Fruit fly (Drosophila melanogaster) whole organism, embryonic: ENCODE data around the gene CG32054.

Experiments used
- Abd-B ChIP-seq: fragments of 200-800 bp; sonication (Bioruptor generic); optimal IDR thresholded peaks from 2 replicates; lab custom pipeline; 2018; ENCODE audit warnings: missing biosample characterization, mild to moderate bottlenecking, missing genetic modification characterization, moderate library complexity
- CG10543 ChIP-seq: fragments of 200-800 bp; sonication (Bioruptor generic); optimal IDR thresholded peaks from 3 replicates; lab custom pipeline; 2017; ENCODE audit warnings: missing biosample characterization, mild to moderate bottlenecking, missing genetic modification characterization, moderate library complexity
- CG11504 ChIP-seq: fragments of 200-800 bp; sonication (Bioruptor generic); optimal IDR thresholded peaks from 3 replicates; lab custom pipeline; 2019; ENCODE audit warnings: missing biosample characterization, mild to moderate bottlenecking, missing genetic modification characterization, moderate library complexity
- CG11695 ChIP-seq: fragments of 200-800 bp; sonication (Bioruptor generic); IDR thresholded peaks from 3 replicates; pipeline ENCODE4 v1.3.6; 2022; ENCODE audit warnings: missing biosample characterization, missing genetic modification characterization
- CG15479 ChIP-seq: fragments of 200-800 bp; sonication (Bioruptor generic); optimal IDR thresholded peaks from 3 replicates; lab custom pipeline; 2019; ENCODE audit warnings: missing biosample characterization, mild to moderate bottlenecking, missing genetic modification characterization, moderate library complexity
- CG15514 ChIP-seq: fragments of 200-800 bp; sonication (Bioruptor generic); optimal IDR thresholded peaks from 3 replicates; lab custom pipeline; 2017; ENCODE audit warnings: missing biosample characterization, missing genetic modification characterization, mild to moderate bottlenecking, moderate library complexity, missing genetic modification reagents
- CG17802 ChIP-seq: fragments of 200-800 bp; sonication (Bioruptor generic); optimal IDR thresholded peaks from 2 replicates; lab custom pipeline; 2018; ENCODE audit warnings: missing biosample characterization, mild to moderate bottlenecking, missing genetic modification characterization, moderate library complexity
- CG18764 ChIP-seq: fragments of 200-800 bp; sonication (Bioruptor generic); optimal IDR thresholded peaks from 3 replicates; lab custom pipeline; 2016; ENCODE audit warnings: missing biosample characterization, missing genetic modification characterization
- CG2678 ChIP-seq: fragments of 200-800 bp; sonication (Bioruptor generic); optimal IDR thresholded peaks from 3 replicates; lab custom pipeline; 2019; ENCODE audit warnings: missing biosample characterization, mild to moderate bottlenecking, missing genetic modification characterization, moderate library complexity
- CG30431 ChIP-seq: fragments of 200-800 bp; sonication (Bioruptor generic); optimal IDR thresholded peaks from 2 replicates; lab custom pipeline; 2017; ENCODE audit warnings: missing biosample characterization, missing genetic modification characterization
- CG31441 ChIP-seq: fragments of 200-800 bp; sonication (Bioruptor generic); IDR thresholded peaks from 2 replicates; pipeline ENCODE4 v1.3.6; 2022; ENCODE audit warnings: missing biosample characterization, missing genetic modification characterization
- CG32772 ChIP-seq: fragments of 200-800 bp; sonication (Bioruptor generic); IDR thresholded peaks from 2 replicates; pipeline ENCODE4 v1.3.6; 2022; ENCODE audit warnings: missing biosample characterization, missing genetic modification characterization
- CG3281 ChIP-seq: fragments of 200-800 bp; sonication (Bioruptor generic); optimal IDR thresholded peaks from 3 replicates; lab custom pipeline; 2017; ENCODE audit warnings: missing biosample characterization, mild to moderate bottlenecking, missing genetic modification characterization
- CG4328 ChIP-seq: fragments of 200-800 bp; sonication (Bioruptor generic); optimal IDR thresholded peaks from 3 replicates; lab custom pipeline; 2017; ENCODE audit warnings: missing biosample characterization, missing genetic modification reagents, missing genetic modification characterization
- CG4424 ChIP-seq: fragments of 200-800 bp; sonication (Bioruptor generic); optimal IDR thresholded peaks from 3 replicates; lab custom pipeline; 2016; ENCODE audit warnings: missing biosample characterization, missing genetic modification characterization
- CG6791 ChIP-seq: fragments of 200-800 bp; sonication (Bioruptor generic); IDR thresholded peaks from 3 replicates; pipeline ENCODE4 v1.3.6; 2022; ENCODE audit warnings: missing biosample characterization, missing genetic modification characterization; ENCODE audit not compliant: partially characterized antibody
- CG7839 ChIP-seq: fragments of 200-800 bp; sonication (Bioruptor generic); optimal IDR thresholded peaks from 3 replicates; lab custom pipeline; 2018; ENCODE audit warnings: missing biosample characterization, mild to moderate bottlenecking, missing genetic modification characterization, moderate library complexity
- CG7928 ChIP-seq: fragments of 200-800 bp; sonication (Bioruptor generic); optimal IDR thresholded peaks from 2 replicates; lab custom pipeline; 2017; ENCODE audit warnings: missing biosample characterization, mild to moderate bottlenecking, missing genetic modification characterization
- CG8290 ChIP-seq, 3 experiments: fragments of 200-800 bp; sonication (Bioruptor generic); optimal IDR thresholded peaks; 2 replicates each; lab custom pipeline; 2016 to 2019; ENCODE audit warnings: missing biosample characterization in 3 of 3, missing genetic modification characterization in 3 of 3, mild to moderate bottlenecking in 2 of 3, moderate library complexity in 1 of 3
- D19A ChIP-seq: fragments of 200-800 bp; optimal IDR thresholded peaks from 3 replicates; lab custom pipeline; 2019; ENCODE audit warnings: missing biosample characterization, mild to moderate bottlenecking, missing genetic modification characterization, moderate library complexity
- Dbx ChIP-seq: fragments of 200-800 bp; sonication (Bioruptor generic); IDR thresholded peaks from 3 replicates; pipeline ENCODE4 v1.3.6; 2022; ENCODE audit warnings: missing biosample characterization, missing genetic modification characterization
- GATAe ChIP-seq: fragments of 200-800 bp; sonication (Bioruptor generic); conservative IDR thresholded peaks from 2 replicates; pipeline ENCODE4 v1.3.6; 2022; ENCODE audit warnings: missing biosample characterization, missing genetic modification characterization
- Hmr ChIP-seq: fragments of 200-800 bp; sonication (Bioruptor generic); optimal IDR thresholded peaks from 3 replicates; lab custom pipeline; 2017; ENCODE audit warnings: mild to moderate bottlenecking, missing biosample characterization, missing genetic modification reagents, missing genetic modification characterization
- Hr51 ChIP-seq, 2 experiments: fragments of 200-800 bp; sonication (Bioruptor generic); optimal IDR thresholded peaks; 2 replicates in 1 of 2; 3 replicates in 1 of 2; lab custom pipeline; 2016 to 2018; ENCODE audit warnings: missing biosample characterization in 2 of 2, missing genetic modification characterization in 2 of 2, mild to moderate bottlenecking in 1 of 2, moderate library complexity in 1 of 2
- Trl ChIP-seq, 3 experiments: fragments of >200 bp in 2 of 3; fragments of 200-800 bp in 1 of 3; sonication (Bioruptor generic) in 1 of 3; optimal IDR thresholded peaks; 2 replicates in 1 of 3; 3 replicates in 2 of 3; lab custom pipeline; 2016 to 2017; ENCODE audit warnings: missing biosample characterization in 1 of 3, missing genetic modification characterization in 1 of 3
- az2 ChIP-seq: fragments of 200-800 bp; sonication (Bioruptor generic); optimal IDR thresholded peaks from 3 replicates; lab custom pipeline; 2016; ENCODE audit warnings: missing biosample characterization, missing genetic modification characterization
- br ChIP-seq: fragments of >200 bp; optimal IDR thresholded peaks from 2 replicates; lab custom pipeline; 2017
- cato ChIP-seq: fragments of 200-800 bp; sonication (Bioruptor generic); optimal IDR thresholded peaks from 2 replicates; lab custom pipeline; 2016; ENCODE audit warnings: missing biosample characterization, missing genetic modification characterization, borderline replicate concordance
- caup ChIP-seq: fragments of 200-800 bp; sonication (Bioruptor generic); optimal IDR thresholded peaks from 3 replicates; lab custom pipeline; 2017; ENCODE audit warnings: missing biosample characterization, mild to moderate bottlenecking, missing genetic modification characterization, moderate library complexity; ENCODE audit not compliant: severe bottlenecking
- cg ChIP-seq: fragments of 200-800 bp; sonication (Bioruptor generic); optimal IDR thresholded peaks from 3 replicates; lab custom pipeline; 2019; ENCODE audit warnings: missing biosample characterization, mild to moderate bottlenecking, missing genetic modification characterization, moderate library complexity
- chinmo ChIP-seq: fragments of 200-800 bp; sonication (Bioruptor generic); IDR thresholded peaks from 4 replicates; pipeline ENCODE4 v1.3.6; 2022; ENCODE audit warnings: missing biosample characterization, missing genetic modification characterization; ENCODE audit not compliant: partially characterized antibody
- crp ChIP-seq, 2 experiments: fragments of 200-800 bp; sonication (Bioruptor generic); optimal IDR thresholded peaks; 2 replicates in 1 of 2; 3 replicates in 1 of 2; lab custom pipeline; 2017; ENCODE audit warnings: missing biosample characterization in 2 of 2, missing genetic modification characterization in 2 of 2, mild to moderate bottlenecking in 1 of 2, moderate library complexity in 1 of 2
- dpn ChIP-seq, 2 experiments: fragments of 200-800 bp; sonication (Bioruptor generic); optimal IDR thresholded peaks; 3 replicates each; lab custom pipeline; 2016; ENCODE audit warnings: missing biosample characterization in 2 of 2, missing genetic modification characterization in 2 of 2
- exex ChIP-seq: fragments of 200-800 bp; sonication (Bioruptor generic); optimal IDR thresholded peaks from 4 replicates; lab custom pipeline; 2018; ENCODE audit warnings: missing biosample characterization, mild to moderate bottlenecking, missing genetic modification characterization, moderate library complexity
- gem ChIP-seq: fragments of 200-800 bp; sonication (Bioruptor generic); optimal IDR thresholded peaks from 2 replicates; lab custom pipeline; 2019; ENCODE audit warnings: missing biosample characterization, mild to moderate bottlenecking, missing genetic modification characterization, moderate library complexity
- grau ChIP-seq: fragments of 200-800 bp; optimal IDR thresholded peaks from 3 replicates; lab custom pipeline; 2019; ENCODE audit warnings: missing biosample characterization, mild to moderate bottlenecking, missing genetic modification characterization, moderate library complexity
- lab ChIP-seq: fragments of 200-800 bp; sonication (Bioruptor generic); optimal IDR thresholded peaks from 3 replicates; lab custom pipeline; 2017; ENCODE audit warnings: missing biosample characterization, missing genetic modification characterization, mild to moderate bottlenecking, moderate library complexity, missing genetic modification reagents
- mirr ChIP-seq: fragments of 200-800 bp; sonication (Bioruptor generic); optimal IDR thresholded peaks from 3 replicates; lab custom pipeline; 2018; ENCODE audit warnings: missing biosample characterization, mild to moderate bottlenecking, missing genetic modification characterization
- otp ChIP-seq: fragments of 200-800 bp; sonication (Bioruptor generic); IDR thresholded peaks from 3 replicates; pipeline ENCODE4, ENCODE4 v1.3.6; 2022; ENCODE audit warnings: missing biosample characterization, missing genetic modification characterization
- psq ChIP-seq: fragments of 200-800 bp; sonication (Bioruptor generic); optimal IDR thresholded peaks from 2 replicates; lab custom pipeline; 2017; ENCODE audit warnings: missing biosample characterization, missing genetic modification characterization
- sens-2 ChIP-seq: fragments of 200-800 bp; sonication (Bioruptor generic); IDR thresholded peaks from 2 replicates; pipeline ENCODE4 v1.3.6; 2022; ENCODE audit warnings: missing biosample characterization, missing genetic modification characterization
- sug ChIP-seq: fragments of 200-800 bp; optimal IDR thresholded peaks from 2 replicates; lab custom pipeline; 2019; ENCODE audit warnings: missing biosample characterization, mild to moderate bottlenecking, missing genetic modification characterization, moderate library complexity
- twi ChIP-seq: fragments of 200-800 bp; optimal IDR thresholded peaks from 2 replicates; lab custom pipeline; 2019; ENCODE audit warnings: missing biosample characterization, mild to moderate bottlenecking, missing genetic modification characterization, moderate library complexity

Gene CG32054

DNA sequence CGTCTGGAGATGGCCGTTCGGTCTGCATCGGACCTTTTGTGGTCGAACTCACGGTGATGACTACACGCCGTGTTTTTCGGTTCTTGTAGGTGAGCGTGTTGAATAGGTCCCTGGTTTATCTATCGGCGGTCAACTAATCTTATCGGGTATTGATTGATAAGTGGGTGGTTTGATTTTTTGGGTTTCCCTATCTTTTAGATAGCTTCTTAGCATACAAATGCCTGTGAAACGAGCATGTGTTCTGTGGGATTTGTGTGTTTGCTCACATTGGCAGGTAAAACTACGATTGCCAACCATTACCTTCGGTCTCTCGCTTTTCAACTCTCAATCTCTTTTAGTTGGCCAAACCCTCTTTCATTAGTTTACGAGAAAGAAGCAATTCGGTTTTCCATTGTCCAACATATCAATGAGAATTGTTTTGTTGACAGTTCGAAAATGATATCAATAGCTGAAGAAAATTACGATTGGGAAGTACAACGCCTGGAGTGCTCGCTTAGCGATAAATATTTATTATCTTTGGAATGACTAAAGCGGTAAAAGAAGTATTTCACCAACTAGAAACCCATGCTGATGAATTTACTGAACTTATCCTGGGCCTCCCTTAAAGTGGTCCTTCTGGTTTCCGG lies 2.1 kb downstream of the CG32054 start, which contains the start of gene CG32053 (continued):
- TF ChIP-seq cg (GFP tag; lab: Kevin White, UChicago) (no peak), CG17802 (tag; lab: Kevin White, UChicago) (no peak), CG4424 (GFP tag; lab: Kevin White, UChicago) (no peak), cato (GFP tag; lab: Kevin White, UChicago) (no peak), dpn (GFP tag; optimal IDR thresholded peaks at IDR 0.05; lab: Kevin White, UChicago) (no peak), CG32772 (GFP tag; lab: Robert Waterston, UW) (no peak), CG10543 (peak; percentile 33), Dbx (GFP tag; lab: Robert Waterston, UW) (no peak), Abd-B (GFP tag; lab: Kevin White, UChicago) (no peak), mirr (peak; percentile 66), otp (GFP tag; lab: Robert Waterston, UW) (no peak), D19A (no peak), CG6791 (GFP tag; lab: Robert Waterston, UW) (no peak), CG11695 (GFP tag; lab: Robert Waterston, UW) (no peak), CG15479 (peak; percentile 3), exex (tag; lab: Kevin White, UChicago) (peak; percentile 82), twi (peak; percentile 66), psq (no peak), Hmr (GFP tag; lab: Kevin White, UChicago) (no peak), CG18764 (GFP tag; lab: Kevin White, UChicago) (no peak), CG30431 (GFP tag; lab: Kevin White, UChicago) (no peak)

dm6 chr3L:10089350-10090266 lies 4.9 kb downstream of the CG32054 start, which contains the start of gene CG14160:
Gene CG14160, minus strand, starts transcription at chr3L:10089400.
- peak; percentile 47 for TF ChIP-seq CG2678
- TF ChIP-seq CG7839, result peak; percentile 18
- peak; percentile 94 for TF ChIP-seq CG15514
- TF ChIP-seq exex (tag; lab: Kevin White, UChicago), result peak; percentile 96
- TF ChIP-seq caup (GFP tag; lab: Kevin White, UChicago), result no peak
- peak; percentile 27 for TF ChIP-seq lab (GFP tag; lab: Kevin White, UChicago)
- peak; percentile 75 for TF ChIP-seq mirr
- TF ChIP-seq Trl (optimal IDR thresholded peaks at IDR 0.05; lab: Kevin White, UChicago), result no peak
- no peak for TF ChIP-seq Trl (GFP tag; optimal IDR thresholded peaks at IDR 0.05; lab: Kevin White, UChicago)
- TF ChIP-seq grau, result peak; percentile 19
- peak; percentile 30 for TF ChIP-seq gem
- TF ChIP-seq crp (GFP tag; optimal IDR thresholded peaks at IDR 0.05; lab: Kevin White, UChicago), result no peak
- peak; percentile 26; the same call in 1 of the 4 replicates for TF ChIP-seq chinmo (GFP tag; lab: Robert Waterston, UW)
- peak; percentile 71 for TF ChIP-seq sug (tag; lab: Kevin White, UChicago)
- TF ChIP-seq CG4328, result no peak
- TF ChIP-seq CG31441, result 0 out of 2 replicates have a peak, but pooled peaks have one; percentile 13
- TF ChIP-seq CG7928 (GFP tag; lab: Kevin White, UChicago), result no peak
- no peak for TF ChIP-seq CG8290 (GFP tag; optimal IDR thresholded peaks at IDR 0.05; lab: Kevin White, UChicago)
- peak in 1 of 2 experiments; percentile 1 for TF ChIP-seq CG8290 (tag; optimal IDR thresholded peaks at IDR 0.05; lab: Kevin White, UChicago)
- TF ChIP-seq GATAe (GFP tag; lab: Robert Waterston, UW), result peak; percentile 17; the same call in 1 of the 2 replicates
- TF ChIP-seq CG11504 (tag; lab: Kevin White, UChicago), result peak; percentile 13
- peak; percentile 5 for TF ChIP-seq CG3281 (GFP tag; lab: Kevin White, UChicago)
- TF ChIP-seq az2 (GFP tag; lab: Kevin White, UChicago), result no peak
- TF ChIP-seq sens-2 (GFP tag; lab: Robert Waterston, UW), result no peak; the same call in 1 of the 2 replicates
- peak in 1 of 2 experiments; percentile 31 for TF ChIP-seq Hr51 (GFP tag; optimal IDR thresholded peaks at IDR 0.05; lab: Kevin White, UChicago)
- TF ChIP-seq Hmr (GFP tag; lab: Kevin White, UChicago), result peak; percentile 20
- no peak for TF ChIP-seq br
